Fruit fly (Drosophila melanogaster) whole organism, embryonic: Measurements from ENCODE around the gene Smu1.

Source experiments
- CG10147 ChIP-seq: fragments of 200-800 bp; sonication (Bioruptor generic); optimal IDR thresholded peaks from 2 replicates; lab custom pipeline; 2019; ENCODE audit warnings: missing biosample characterization, mild to moderate bottlenecking, missing genetic modification characterization, moderate library complexity
- CG11093 ChIP-seq: fragments of 200-800 bp; sonication (Bioruptor generic); IDR thresholded peaks from 3 replicates; pipeline ENCODE4 v1.3.6; 2022; ENCODE audit warnings: missing biosample characterization, missing genetic modification characterization
- CG11723 ChIP-seq: fragments of 200-800 bp; sonication (Bioruptor generic); optimal IDR thresholded peaks from 2 replicates; lab custom pipeline; 2017; ENCODE audit warnings: missing biosample characterization, mild to moderate bottlenecking, missing genetic modification characterization
- CG14014 ChIP-seq: fragments of 200-800 bp; sonication (Bioruptor generic); IDR thresholded peaks from 2 replicates; pipeline ENCODE4 v1.3.6; 2022; ENCODE audit warnings: missing biosample characterization, missing genetic modification characterization
- CG1603 ChIP-seq: fragments of 200-800 bp; sonication (Bioruptor generic); optimal IDR thresholded peaks from 2 replicates; lab custom pipeline; 2019; ENCODE audit warnings: missing biosample characterization, mild to moderate bottlenecking, missing genetic modification characterization, moderate library complexity
- CG16815 ChIP-seq: fragments of 200-800 bp; sonication (Bioruptor generic); optimal IDR thresholded peaks from 3 replicates; lab custom pipeline; 2017; ENCODE audit warnings: missing biosample characterization, mild to moderate bottlenecking, missing genetic modification characterization
- CG17802 ChIP-seq: fragments of 200-800 bp; sonication (Bioruptor generic); optimal IDR thresholded peaks from 2 replicates; lab custom pipeline; 2018; ENCODE audit warnings: missing biosample characterization, mild to moderate bottlenecking, missing genetic modification characterization, moderate library complexity
- CG18262 ChIP-seq: fragments of 200-800 bp; optimal IDR thresholded peaks from 3 replicates; lab custom pipeline; 2019; ENCODE audit warnings: missing biosample characterization, mild to moderate bottlenecking, missing genetic modification characterization, moderate library complexity
- CG2116 ChIP-seq: fragments of 200-800 bp; sonication (Bioruptor generic); optimal IDR thresholded peaks from 3 replicates; lab custom pipeline; 2018; ENCODE audit warnings: missing biosample characterization, mild to moderate bottlenecking, missing genetic modification characterization
- CG2120 ChIP-seq: fragments of 200-800 bp; sonication (Bioruptor generic); optimal IDR thresholded peaks from 3 replicates; lab custom pipeline; 2016; ENCODE audit warnings: missing biosample characterization, missing genetic modification characterization
- CG30020 ChIP-seq: fragments of 200-800 bp; optimal IDR thresholded peaks from 2 replicates; lab custom pipeline; 2019; ENCODE audit warnings: missing biosample characterization, mild to moderate bottlenecking, missing genetic modification characterization, moderate library complexity
- CG32767 ChIP-seq: fragments of 200-800 bp; sonication (Bioruptor generic); IDR thresholded peaks from 2 replicates; pipeline ENCODE4 v1.3.6; 2022; ENCODE audit warnings: missing biosample characterization, missing genetic modification characterization
- CG3281 ChIP-seq: fragments of 200-800 bp; sonication (Bioruptor generic); optimal IDR thresholded peaks from 3 replicates; lab custom pipeline; 2017; ENCODE audit warnings: missing biosample characterization, mild to moderate bottlenecking, missing genetic modification characterization
- CG33557 ChIP-seq: fragments of 200-800 bp; sonication (Bioruptor generic); optimal IDR thresholded peaks from 2 replicates; lab custom pipeline; 2019; ENCODE audit warnings: missing biosample characterization, mild to moderate bottlenecking, missing genetic modification characterization, moderate library complexity
- CG3995 ChIP-seq: fragments of 200-800 bp; sonication (Bioruptor generic); optimal IDR thresholded peaks from 3 replicates; lab custom pipeline; 2016; ENCODE audit warnings: missing biosample characterization, missing genetic modification characterization
- CG43689 ChIP-seq: fragments of 200-800 bp; sonication (Bioruptor generic); IDR thresholded peaks from 2 replicates; pipeline ENCODE4 v1.3.6; 2022; ENCODE audit warnings: missing biosample characterization, missing genetic modification characterization
- CG4617 ChIP-seq: fragments of 200-800 bp; sonication (Bioruptor generic); optimal IDR thresholded peaks from 3 replicates; lab custom pipeline; 2016; ENCODE audit warnings: missing biosample characterization, missing genetic modification characterization, borderline replicate concordance
- CG4820 ChIP-seq: fragments of 200-800 bp; sonication (Bioruptor generic); optimal IDR thresholded peaks from 3 replicates; lab custom pipeline; 2016; ENCODE audit warnings: missing biosample characterization, missing genetic modification characterization
- CG6175 ChIP-seq: fragments of 200-800 bp; sonication (Bioruptor generic); IDR thresholded peaks from 3 replicates; pipeline ENCODE4 v1.3.6; 2022; ENCODE audit warnings: missing biosample characterization, missing genetic modification characterization
- CG6654 ChIP-seq: fragments of 200-800 bp; sonication (Bioruptor generic); optimal IDR thresholded peaks from 2 replicates; lab custom pipeline; 2017; ENCODE audit warnings: missing biosample characterization, mild to moderate bottlenecking, missing genetic modification characterization
- CG7928 ChIP-seq: fragments of 200-800 bp; sonication (Bioruptor generic); optimal IDR thresholded peaks from 2 replicates; lab custom pipeline; 2017; ENCODE audit warnings: missing biosample characterization, mild to moderate bottlenecking, missing genetic modification characterization
- CG9609 ChIP-seq: fragments of 200-800 bp; sonication (Bioruptor generic); optimal IDR thresholded peaks from 3 replicates; lab custom pipeline; 2016; ENCODE audit warnings: missing biosample characterization, missing genetic modification characterization
- Dfd ChIP-seq, 2 experiments: fragments of >200 bp; optimal IDR thresholded peaks; 2 replicates each; lab custom pipeline; 2017; ENCODE audit warnings: missing biosample characterization in 2 of 2, missing genetic modification characterization in 2 of 2
- Dip2 ChIP-seq: fragments of 200-800 bp; sonication (Bioruptor generic); IDR thresholded peaks from 2 replicates; pipeline ENCODE4 v1.3.6; 2022; ENCODE audit warnings: missing biosample characterization, missing genetic modification characterization
- Dp ChIP-seq: fragments of 200-800 bp; sonication (Bioruptor generic); optimal IDR thresholded peaks from 2 replicates; lab custom pipeline; 2018; ENCODE audit warnings: missing biosample characterization, mild to moderate bottlenecking, missing genetic modification characterization, moderate library complexity
- Ets65A ChIP-seq: fragments of 200-800 bp; sonication (Bioruptor generic); peaks from one replicate; lab custom pipeline; 2016; ENCODE audit warnings: missing biosample characterization, missing genetic modification characterization
- Hand ChIP-seq: fragments of 200-800 bp; sonication (Bioruptor generic); optimal IDR thresholded peaks from 2 replicates; lab custom pipeline; 2017; ENCODE audit warnings: mild to moderate bottlenecking, missing biosample characterization, missing genetic modification reagents, missing genetic modification characterization
- PHDP ChIP-seq: fragments of 200-800 bp; sonication (Bioruptor generic); optimal IDR thresholded peaks from 3 replicates; lab custom pipeline; 2018; ENCODE audit warnings: missing biosample characterization, mild to moderate bottlenecking, missing genetic modification characterization, moderate library complexity
- Xrp1 ChIP-seq: fragments of 200-800 bp; sonication (Bioruptor generic); IDR thresholded peaks from 2 replicates; pipeline ENCODE4 v1.3.6; 2022; ENCODE audit warnings: missing biosample characterization, missing genetic modification characterization
- ase ChIP-seq: fragments of 200-800 bp; sonication (Bioruptor generic); IDR thresholded peaks from 3 replicates; pipeline ENCODE4 v1.3.6; 2022; ENCODE audit warnings: missing biosample characterization, missing genetic modification characterization
- dmrt11E ChIP-seq: fragments of 200-800 bp; sonication (Bioruptor generic); optimal IDR thresholded peaks from 3 replicates; lab custom pipeline; 2018; ENCODE audit warnings: missing biosample characterization, mild to moderate bottlenecking, missing genetic modification characterization, moderate library complexity
- dmrt99B ChIP-seq: fragments of 200-800 bp; sonication (Bioruptor generic); optimal IDR thresholded peaks from 2 replicates; lab custom pipeline; 2018; ENCODE audit warnings: missing biosample characterization, mild to moderate bottlenecking, missing genetic modification characterization, moderate library complexity
- dpn ChIP-seq, 2 experiments: fragments of 200-800 bp; sonication (Bioruptor generic); optimal IDR thresholded peaks; 3 replicates each; lab custom pipeline; 2016; ENCODE audit warnings: missing biosample characterization in 2 of 2, missing genetic modification characterization in 2 of 2
- fd96Cb ChIP-seq: fragments of 200-800 bp; sonication (Bioruptor generic); optimal IDR thresholded peaks from 2 replicates; lab custom pipeline; 2018; ENCODE audit warnings: missing biosample characterization, mild to moderate bottlenecking, missing genetic modification characterization, moderate library complexity
- gem ChIP-seq: fragments of 200-800 bp; sonication (Bioruptor generic); optimal IDR thresholded peaks from 2 replicates; lab custom pipeline; 2019; ENCODE audit warnings: missing biosample characterization, mild to moderate bottlenecking, missing genetic modification characterization, moderate library complexity
- kah ChIP-seq: fragments of 200-800 bp; sonication (Bioruptor generic); optimal IDR thresholded peaks from 2 replicates; lab custom pipeline; 2018; ENCODE audit warnings: missing biosample characterization, mild to moderate bottlenecking, missing genetic modification characterization
- lab ChIP-seq: fragments of 200-800 bp; sonication (Bioruptor generic); optimal IDR thresholded peaks from 3 replicates; lab custom pipeline; 2017; ENCODE audit warnings: missing biosample characterization, missing genetic modification characterization, mild to moderate bottlenecking, moderate library complexity, missing genetic modification reagents
- lmd ChIP-seq: fragments of 200-800 bp; sonication (Bioruptor generic); IDR thresholded peaks from 2 replicates; pipeline ENCODE4 v1.3.6; 2022; ENCODE audit warnings: missing biosample characterization, missing genetic modification characterization
- mld ChIP-seq: fragments of 200-800 bp; sonication (Bioruptor generic); IDR thresholded peaks from 3 replicates; pipeline ENCODE4 v1.3.6; 2022; ENCODE audit warnings: missing biosample characterization, missing genetic modification characterization; ENCODE audit not compliant: partially characterized antibody
- odd ChIP-seq: fragments of 200-800 bp; sonication (Bioruptor generic); optimal IDR thresholded peaks from 2 replicates; lab custom pipeline; 2017; ENCODE audit warnings: missing biosample characterization, mild to moderate bottlenecking, missing genetic modification characterization
- phol ChIP-seq: fragments of 200-800 bp; sonication (Bioruptor generic); optimal IDR thresholded peaks from 3 replicates; lab custom pipeline; 2018; ENCODE audit warnings: missing biosample characterization, mild to moderate bottlenecking, missing genetic modification characterization, moderate library complexity
- pnt ChIP-seq: fragments of 200-800 bp; sonication (Bioruptor generic); optimal IDR thresholded peaks from 3 replicates; lab custom pipeline; 2016; ENCODE audit warnings: missing biosample characterization, missing genetic modification characterization
- sc ChIP-seq, 3 experiments: fragments of >200 bp in 2 of 3; fragments of 200-800 bp in 1 of 3; sonication (Bioruptor generic) in 1 of 3; optimal IDR thresholded peaks; 2 replicates in 2 of 3; 3 replicates in 1 of 3; lab custom pipeline; 2017; ENCODE audit warnings: mild to moderate bottlenecking in 1 of 3, missing biosample characterization in 1 of 3, missing genetic modification characterization in 1 of 3, missing genetic modification reagents in 1 of 3
- sna ChIP-seq: fragments of 200-800 bp; sonication (Bioruptor generic); IDR thresholded peaks from 2 replicates; pipeline ENCODE4 v1.3.6; 2022; ENCODE audit warnings: missing biosample characterization, missing genetic modification characterization; ENCODE audit not compliant: partially characterized antibody
- unpg ChIP-seq: fragments of 200-800 bp; sonication (Bioruptor generic); optimal IDR thresholded peaks from 3 replicates; lab custom pipeline; 2018; ENCODE audit warnings: missing biosample characterization, mild to moderate bottlenecking, missing genetic modification characterization, moderate library complexity
- vfl ChIP-seq: fragments of 200-800 bp; sonication (Bioruptor generic); optimal IDR thresholded peaks from 2 replicates; lab custom pipeline; 2016; ENCODE audit warnings: missing biosample characterization, missing genetic modification characterization
- vvl ChIP-seq: fragments of 200-800 bp; sonication (Bioruptor generic); IDR thresholded peaks from 2 replicates; pipeline ENCODE4 v1.3.6; 2022; ENCODE audit warnings: missing biosample characterization, missing genetic modification characterization
- wor ChIP-seq: fragments of 200-800 bp; sonication (Bioruptor generic); IDR thresholded peaks from 2 replicates; pipeline ENCODE4 v1.3.6; 2022; ENCODE audit warnings: missing biosample characterization, missing genetic modification characterization
- zfh1 ChIP-seq: fragments of 200-800 bp; sonication (Bioruptor generic); IDR thresholded peaks from 3 replicates; pipeline ENCODE4 v1.3.6; 2022; ENCODE audit warnings: missing biosample characterization, missing genetic modification characterization

The Smu1 gene

dm6 chr3R:18985114-18985785 lies 4.1 kb upstream of the Smu1 start (continued):
- TF ChIP-seq lmd = peak; percentile 16; the same call in 1 of the 2 replicates
- TF ChIP-seq CG9609 (GFP tag; lab: Kevin White, UChicago) = no peak
- no peak for TF ChIP-seq Dfd (GFP tag; optimal IDR thresholded peaks at IDR 0.05; lab: Kevin White, UChicago)
- TF ChIP-seq Dip2 (GFP tag; lab: Robert Waterston, UW) = no peak
- peak in 1 of 2 experiments; percentile 15 for TF ChIP-seq dpn (GFP tag; optimal IDR thresholded peaks at IDR 0.05; lab: Kevin White, UChicago)
- TF ChIP-seq CG33557 (GFP tag; lab: Kevin White, UChicago) = no peak
- no peak for TF ChIP-seq CG32767
- TF ChIP-seq Dp (GFP tag; lab: Kevin White, UChicago) = no peak
- no peak for TF ChIP-seq fd96Cb (tag; lab: Kevin White, UChicago)
- TF ChIP-seq phol (tag; lab: Kevin White, UChicago) = no peak
- TF ChIP-seq kah = no peak
- TF ChIP-seq vfl (GFP tag; lab: Kevin White, UChicago) = no peak
- TF ChIP-seq CG7928 (GFP tag; lab: Kevin White, UChicago) = no peak
- TF ChIP-seq CG10147 = peak; percentile 53
- TF ChIP-seq ase (GFP tag; lab: Robert Waterston, UW) = no peak
- TF ChIP-seq CG18262 (tag; lab: Kevin White, UChicago) = peak; percentile 2
- TF ChIP-seq CG11093 = no peak
- TF ChIP-seq CG1603 = no peak
- TF ChIP-seq dmrt99B (tag; lab: Kevin White, UChicago) = peak; percentile 54
- no peak for TF ChIP-seq CG6654 (GFP tag; lab: Kevin White, UChicago)
- no peak for TF ChIP-seq zfh1 (GFP tag; lab: Robert Waterston, UW)
- no peak for TF ChIP-seq CG6175
- TF ChIP-seq CG4617 (GFP tag; lab: Kevin White, UChicago) = no peak
- TF ChIP-seq dmrt11E = no peak
- peak; percentile 76 for TF ChIP-seq CG2120 (GFP tag; lab: Kevin White, UChicago)
- TF ChIP-seq gem (tag; lab: Kevin White, UChicago) = peak; percentile 71
- TF ChIP-seq Xrp1 (GFP tag; lab: Robert Waterston, UW) = peak; percentile 33; the same call in 1 of the 2 replicates
- TF ChIP-seq CG4820 (GFP tag; lab: Kevin White, UChicago) = no peak
- no peak for TF ChIP-seq odd (GFP tag; lab: Kevin White, UChicago)
- TF ChIP-seq sc (optimal IDR thresholded peaks at IDR 0.05; lab: Kevin White, UChicago) = no peak
- no peak for TF ChIP-seq sc (GFP tag; optimal IDR thresholded peaks at IDR 0.05; lab: Kevin White, UChicago)
- TF ChIP-seq CG3281 (GFP tag; lab: Kevin White, UChicago) = peak; percentile 78
- TF ChIP-seq CG30020 (tag; lab: Kevin White, UChicago) = no peak
- TF ChIP-seq wor (GFP tag; lab: Robert Waterston, UW) = no peak
- TF ChIP-seq vvl (GFP tag; lab: Robert Waterston, UW) = 0 out of 2 replicates have a peak, but pooled peaks have one; percentile 16
- no peak for TF ChIP-seq CG11723 (GFP tag; lab: Kevin White, UChicago)
- no peak for TF ChIP-seq pnt
- peak; percentile 56 for TF ChIP-seq PHDP (tag; lab: Kevin White, UChicago)
- TF ChIP-seq mld = no peak
- no peak for TF ChIP-seq CG17802
- TF ChIP-seq CG2116 (GFP tag; lab: Kevin White, UChicago) = no peak
- TF ChIP-seq CG16815 (GFP tag; lab: Kevin White, UChicago) = peak; percentile 54
- peak; percentile 73 for TF ChIP-seq lab (GFP tag; lab: Kevin White, UChicago)
- TF ChIP-seq sna (GFP tag; lab: Robert Waterston, UW) = no peak
- peak; percentile 35 for TF ChIP-seq CG3995 (GFP tag; lab: Kevin White, UChicago)
- peak; percentile 64 for TF ChIP-seq Hand (GFP tag; lab: Kevin White, UChicago)
- no peak for TF ChIP-seq unpg
- no peak for TF ChIP-seq CG14014
- no peak for TF ChIP-seq Ets65A (GFP tag; lab: Kevin White, UChicago)
- TF ChIP-seq CG43689 (GFP tag; lab: Robert Waterston, UW) = no peak
